Fruit fly (Drosophila melanogaster): ENCODE measurements around the gene MSAmiP.

- TF ChIP-seq CG8159 (tag; optimal IDR thresholded peaks at IDR 0.05) (no peak), CG17806 (tag; optimal IDR thresholded peaks at IDR 0.05) (no peak), CG4496 (GFP tag; IDR thresholded peaks at IDR 0.05) (no peak), CG32121 (GFP tag; IDR thresholded peaks at IDR 0.05) (no peak), EcR (GFP tag; optimal IDR thresholded peaks at IDR 0.05) (no peak)
These were observed 101.5 kb downstream of the MSAmiP start for dm6 chr3R:16794590-16794967.
